Worm (Caenorhabditis elegans) whole organism, L3 larva: ENCODE results near the gene W04B5.8.

Experiments
- ZK546.5 ChIP-seq: sonication (generic microtip); optimal IDR thresholded peaks from 2 replicates; lab custom pipeline; 2017; ENCODE audit warnings: missing biosample characterization, missing genetic modification characterization
- ceh-16 ChIP-seq: sonication (generic microtip); optimal IDR thresholded peaks from 2 replicates; lab custom pipeline; 2017; ENCODE audit warnings: missing biosample characterization, missing genetic modification characterization
- ceh-28 ChIP-seq: fragments of 150-350 bp; optimal IDR thresholded peaks from 2 replicates; lab custom pipeline; 2014; ENCODE audit warnings: missing biosample characterization, missing genetic modification reagents, missing genetic modification characterization
- ceh-82 ChIP-seq: fragments of 150-350 bp; optimal IDR thresholded peaks from 2 replicates; lab custom pipeline; 2014; ENCODE audit warnings: missing biosample characterization, missing genetic modification characterization
- ceh-9 ChIP-seq: sonication (generic microtip); optimal IDR thresholded peaks from 2 replicates; lab custom pipeline; 2018; ENCODE audit warnings: missing biosample characterization, missing genetic modification characterization
- daf-12 ChIP-seq: fragments of 150-350 bp; optimal IDR thresholded peaks from 2 replicates; lab custom pipeline; 2014; ENCODE audit warnings: missing biosample characterization, missing genetic modification reagents, missing genetic modification characterization
- egl-5 ChIP-seq: fragments of 150-350 bp; optimal IDR thresholded peaks from 2 replicates; lab custom pipeline; 2017; ENCODE audit warnings: missing biosample characterization, missing genetic modification reagents, missing genetic modification characterization, inconsistent platforms
- elt-1 ChIP-seq: fragments of 150-350 bp; optimal IDR thresholded peaks from 2 replicates; lab custom pipeline; 2014; ENCODE audit warnings: missing biosample characterization, missing genetic modification characterization
- elt-2 ChIP-seq: sonication (generic microtip); optimal IDR thresholded peaks from 2 replicates; lab custom pipeline; 2016; ENCODE audit warnings: missing genetic modification reagents, mild to moderate bottlenecking, missing genetic modification characterization, missing compliant biosample characterization
- elt-3 ChIP-seq, 3 experiments: fragments of 150-350 bp in 1 of 3; sonication (generic microtip) in 2 of 3; optimal IDR thresholded peaks; 2 replicates in 2 of 3; 4 replicates in 1 of 3; lab custom pipeline; 2014 to 2017; ENCODE audit warnings: missing biosample characterization in 3 of 3, missing genetic modification characterization in 3 of 3
- fkh-10 ChIP-seq: sonication (generic microtip); optimal IDR thresholded peaks from 2 replicates; lab custom pipeline; 2017; ENCODE audit warnings: missing biosample characterization, missing genetic modification reagents, missing genetic modification characterization
- hmg-11 ChIP-seq: sonication (generic microtip); optimal IDR thresholded peaks from 2 replicates; lab custom pipeline; 2016; ENCODE audit warnings: missing genetic modification characterization, missing compliant biosample characterization
- jun-1 ChIP-seq: fragments of 150-350 bp; optimal IDR thresholded peaks from 2 replicates; lab custom pipeline; 2014; ENCODE audit warnings: missing biosample characterization, missing genetic modification reagents, missing genetic modification characterization
- lin-15B ChIP-seq: fragments of 150-350 bp; optimal IDR thresholded peaks from 2 replicates; lab custom pipeline; 2014; ENCODE audit warnings: missing biosample characterization, missing genetic modification characterization
- lsy-12 ChIP-seq: sonication (generic microtip); optimal IDR thresholded peaks from 2 replicates; lab custom pipeline; 2016; ENCODE audit warnings: mild to moderate bottlenecking, missing genetic modification characterization, missing compliant biosample characterization
- nfya-1 ChIP-seq: sonication (generic microtip); optimal IDR thresholded peaks from 2 replicates; lab custom pipeline; 2017; ENCODE audit warnings: missing genetic modification characterization, mild to moderate bottlenecking, missing compliant biosample characterization, antibody characterized with exemption, moderate library complexity; ENCODE audit not compliant: insufficient read depth
- nhr-11 ChIP-seq: fragments of 150-350 bp; optimal IDR thresholded peaks from 2 replicates; lab custom pipeline; 2014; ENCODE audit warnings: missing biosample characterization, missing genetic modification characterization
- nhr-12 ChIP-seq: fragments of 150-350 bp; optimal IDR thresholded peaks from 2 replicates; lab custom pipeline; 2014; ENCODE audit warnings: missing biosample characterization, missing genetic modification characterization
- nhr-23 ChIP-seq: fragments of 150-350 bp; optimal IDR thresholded peaks from 2 replicates; lab custom pipeline; 2014; ENCODE audit warnings: missing biosample characterization, missing genetic modification reagents, missing genetic modification characterization
- nhr-237 ChIP-seq: fragments of 150-350 bp; optimal IDR thresholded peaks from 2 replicates; lab custom pipeline; 2014; ENCODE audit warnings: missing biosample characterization, missing genetic modification characterization
- nhr-25 ChIP-seq: sonication (generic microtip); optimal IDR thresholded peaks from 2 replicates; lab custom pipeline; 2017; ENCODE audit warnings: missing biosample characterization, missing genetic modification characterization
- nhr-28 ChIP-seq: fragments of 150-350 bp; optimal IDR thresholded peaks from 2 replicates; lab custom pipeline; 2014; ENCODE audit warnings: missing biosample characterization, missing genetic modification characterization
- nhr-67 ChIP-seq: fragments of 150-350 bp; optimal IDR thresholded peaks from 2 replicates; lab custom pipeline; 2014; ENCODE audit warnings: missing biosample characterization, missing genetic modification characterization
- pqm-1 ChIP-seq: fragments of 150-350 bp; optimal IDR thresholded peaks from 2 replicates; lab custom pipeline; 2017; ENCODE audit warnings: missing biosample characterization, missing genetic modification characterization, inconsistent platforms
- sea-2 ChIP-seq: fragments of 150-350 bp; sonication (generic microtip); optimal IDR thresholded peaks from 4 replicates; lab custom pipeline; 2014; ENCODE audit warnings: missing biosample characterization, missing genetic modification reagents, missing genetic modification characterization
- skn-1 ChIP-seq: fragments of 150-350 bp; optimal IDR thresholded peaks from 2 replicates; lab custom pipeline; 2014; ENCODE audit warnings: missing biosample characterization, missing genetic modification characterization
- unc-39 ChIP-seq: sonication (generic microtip); optimal IDR thresholded peaks from 4 replicates; lab custom pipeline; 2017; ENCODE audit warnings: missing biosample characterization, missing genetic modification characterization
- unc-62 ChIP-seq: fragments of 150-350 bp; sonication (generic microtip); optimal IDR thresholded peaks from 4 replicates; lab custom pipeline; 2014; ENCODE audit warnings: missing biosample characterization, missing genetic modification reagents, missing genetic modification characterization
- zag-1 ChIP-seq: fragments of 150-350 bp; optimal IDR thresholded peaks from 2 replicates; lab custom pipeline; 2014; ENCODE audit warnings: missing biosample characterization, missing genetic modification characterization
- ztf-11 ChIP-seq: fragments of 150-350 bp; optimal IDR thresholded peaks from 2 replicates; lab custom pipeline; 2014; ENCODE audit warnings: missing biosample characterization, missing genetic modification characterization

The W04B5.8 gene

DNA sequence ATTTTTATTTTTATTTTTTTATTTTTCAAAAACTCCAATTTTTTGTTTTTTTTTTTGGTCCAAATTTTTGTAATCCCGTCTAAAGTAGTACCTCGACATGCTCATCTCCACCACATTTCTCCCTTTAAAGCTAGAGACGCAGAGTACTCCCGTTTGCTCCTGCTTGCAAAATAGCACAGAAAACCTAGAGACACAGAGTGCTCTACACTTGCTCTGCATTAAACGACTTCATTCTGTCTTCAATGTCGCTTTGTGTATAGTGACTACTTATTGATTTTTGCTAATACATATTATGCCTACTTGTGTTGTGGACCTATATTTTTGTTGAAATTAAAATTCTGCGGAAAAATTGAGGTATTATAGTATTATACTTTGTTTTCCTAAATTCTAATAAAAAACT is at the start of gene W04B5.8:
W04B5.8 (plus strand) TSS at position 195 of the 400 bp plus-strand sequence.
- TF ChIP-seq ceh-28 (tag; lab: Kevin White, UChicago) (peak; percentile 5), nfya-1 (peak; percentile 19), nhr-67 (tag; lab: Kevin White, UChicago) (no peak), hmg-11 (tag; lab: Kevin White, UChicago) (peak; percentile 48), elt-1 (no peak)

DNA sequence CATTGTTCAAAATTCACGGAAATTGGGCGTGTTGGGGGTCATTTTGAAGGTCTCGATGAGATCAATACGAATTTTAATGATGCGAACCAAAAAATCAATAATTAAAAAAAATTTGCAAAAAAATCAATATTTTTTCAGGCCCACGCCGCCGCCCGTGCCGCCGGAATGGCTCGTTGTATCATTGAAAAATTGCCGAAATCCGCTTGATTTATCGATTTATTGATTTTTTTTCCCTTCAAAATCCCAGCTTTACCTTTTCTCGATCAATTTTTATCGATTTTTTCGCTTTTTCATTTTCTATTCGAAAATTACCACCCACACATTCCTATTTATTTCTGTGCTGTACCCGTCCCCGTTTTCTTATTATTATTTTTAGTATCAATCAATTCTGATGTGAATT is 41.8 kb upstream of the W04B5.8 start:
- TF ChIP-seq ceh-28 (tag; lab: Kevin White, UChicago) = peak; percentile 96
- TF ChIP-seq skn-1 = no peak
- TF ChIP-seq, all 47 proteins: peak for 1

DNA sequence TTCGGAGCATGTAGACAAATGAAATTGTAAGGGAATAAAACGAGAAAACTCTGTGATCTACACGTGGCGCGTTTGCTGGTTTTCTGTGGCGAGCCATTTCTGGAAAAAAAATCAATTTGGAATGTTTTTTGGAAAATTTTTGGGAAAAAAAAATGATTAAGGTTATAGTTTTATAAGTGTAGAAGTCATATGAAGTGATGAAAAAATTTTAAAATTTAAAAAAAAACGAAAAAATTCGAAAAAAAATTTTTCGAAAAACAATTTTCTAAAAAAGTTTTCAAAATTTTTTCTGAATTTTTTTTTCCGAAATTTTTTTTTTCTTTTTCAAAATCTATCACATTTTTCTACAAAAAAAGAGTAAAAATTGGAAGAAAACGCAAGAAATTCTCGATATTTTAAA is 39.6 kb upstream of the W04B5.8 start, which contains the start of gene H14E04.3:
H14E04.3 (minus strand) TSS at position 101 of the 400 bp plus-strand sequence.
- TF ChIP-seq nhr-237 (tag; lab: Kevin White, UChicago) = no peak
- TF ChIP-seq egl-5 (tag; lab: Kevin White, UChicago) = no peak
- no peak for TF ChIP-seq ztf-11 (tag; lab: Kevin White, UChicago)
- no peak for TF ChIP-seq lin-15B (tag; lab: Kevin White, UChicago)
- TF ChIP-seq elt-1 = no peak
- TF ChIP-seq zag-1 (tag; lab: Kevin White, UChicago) = no peak
- no peak for TF ChIP-seq nhr-23 (tag; lab: Kevin White, UChicago)
- no peak for TF ChIP-seq lsy-12 (tag; lab: Kevin White, UChicago)
- no peak for TF ChIP-seq unc-62 (GFP tag; lab: Kevin White, UChicago)
- TF ChIP-seq ceh-28 (tag; lab: Kevin White, UChicago) = no peak
- no peak for TF ChIP-seq ceh-16
- TF ChIP-seq nhr-25 = no peak
- TF ChIP-seq, all 47 proteins: peak for 0

DNA sequence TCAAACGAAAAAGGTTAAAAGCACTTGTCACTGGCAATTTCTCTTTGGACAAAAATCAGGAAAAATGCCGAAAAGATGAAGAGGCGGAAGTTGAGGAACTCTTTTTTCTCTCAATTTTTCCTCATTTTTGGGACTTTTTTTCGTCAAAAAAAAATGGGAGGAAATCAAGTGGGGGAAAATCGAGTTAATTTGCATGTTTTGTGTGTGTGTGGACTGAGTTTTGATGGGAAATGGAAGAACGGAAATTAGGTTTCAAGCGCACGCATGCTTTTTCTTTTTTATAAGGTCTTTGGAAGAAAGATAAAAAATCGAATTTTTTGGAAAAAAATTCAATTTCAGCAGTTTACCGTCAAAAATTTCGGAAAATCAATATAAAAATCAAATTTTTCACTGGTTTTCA is 34.4 kb upstream of the W04B5.8 start:
- TF ChIP-seq fkh-10 (GFP tag; lab: Kevin White, UChicago) (peak; percentile 85), nhr-11 (tag; lab: Kevin White, UChicago) (no peak)
- TF ChIP-seq, all 47 proteins: peak for 1

DNA sequence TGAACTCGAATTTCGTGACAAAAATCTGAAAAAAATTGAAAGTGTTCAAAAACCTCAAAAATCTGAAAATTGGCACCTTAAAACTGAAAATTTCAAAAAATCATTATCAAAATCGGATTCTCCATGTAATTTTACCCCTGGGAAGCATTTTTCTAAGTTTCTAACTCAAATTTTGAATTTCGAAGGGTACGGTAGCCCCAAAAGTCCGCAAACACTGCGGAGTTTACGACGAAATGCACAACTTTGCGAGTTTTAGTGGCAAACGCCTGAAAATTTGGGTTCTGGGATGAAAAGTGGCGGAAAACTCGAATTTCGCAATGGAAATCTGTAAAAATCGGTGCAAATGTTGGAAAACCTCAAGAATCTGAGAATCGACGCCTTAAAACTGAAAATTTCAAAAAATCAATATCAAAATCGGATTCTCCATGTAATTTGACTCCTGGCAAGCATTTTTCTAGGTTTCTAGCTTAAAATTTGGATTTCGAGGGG is 32.4 kb upstream of the W04B5.8 start:
- TF ChIP-seq nhr-12 (tag; lab: Kevin White, UChicago) = no peak
- no peak for TF ChIP-seq ceh-9 (tag; lab: Kevin White, UChicago)
- TF ChIP-seq elt-3 (tag; optimal IDR thresholded peaks at IDR 0.05; lab: Kevin White, UChicago) = no peak
- no peak for TF ChIP-seq egl-5 (tag; lab: Kevin White, UChicago)
- no peak for TF ChIP-seq nhr-11 (tag; lab: Kevin White, UChicago)
- no peak for TF ChIP-seq pqm-1 (tag; lab: Kevin White, UChicago)
- no peak for TF ChIP-seq elt-2 (tag; lab: Kevin White, UChicago)
- no peak for TF ChIP-seq ZK546.5 (tag; lab: Kevin White, UChicago)
- no peak for TF ChIP-seq ceh-82 (tag; lab: Kevin White, UChicago)
- no peak for TF ChIP-seq unc-39 (tag; lab: Kevin White, UChicago)
- TF ChIP-seq jun-1 (tag; lab: Kevin White, UChicago) = no peak
- no peak for TF ChIP-seq sea-2 (GFP tag; lab: Kevin White, UChicago)
- TF ChIP-seq skn-1 = no peak
- no peak for TF ChIP-seq daf-12 (tag; lab: Kevin White, UChicago)
- no peak for TF ChIP-seq ceh-28 (tag; lab: Kevin White, UChicago)
- TF ChIP-seq nhr-28 (tag; lab: Kevin White, UChicago) = no peak
- no peak for TF ChIP-seq fkh-10 (GFP tag; lab: Kevin White, UChicago)
- TF ChIP-seq, all 47 proteins: peak for 0
